Worm (Caenorhabditis elegans): ENCODE data around the gene Y17G7B.8.

DNA sequence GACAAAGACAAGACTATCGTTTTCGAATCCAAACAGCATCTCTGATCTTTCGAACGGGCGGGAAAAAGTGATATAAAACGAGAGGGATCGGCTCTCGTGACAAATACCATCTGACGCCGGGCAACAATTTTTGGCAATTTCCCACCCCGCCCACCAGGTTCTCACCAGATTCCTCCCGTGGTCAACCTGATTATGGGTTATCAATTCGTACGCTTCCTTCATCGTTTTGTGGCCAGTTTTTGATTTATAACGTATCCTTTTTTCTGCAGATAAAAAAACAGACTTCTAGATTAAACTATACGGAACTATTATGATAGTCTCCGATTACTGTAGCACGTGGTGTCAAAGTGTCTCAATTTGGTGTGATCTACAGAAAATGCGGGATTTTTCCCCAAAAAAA, 25.4 kb upstream of the Y17G7B.8 start:
- TF ChIP-seq xbp-1 (tag; optimal IDR thresholded peaks at IDR 0.05) = no peak
- TF ChIP-seq zag-1 (tag; optimal IDR thresholded peaks at IDR 0.05) = no peak
- no peak for TF ChIP-seq ztf-4 (tag; optimal IDR thresholded peaks at IDR 0.05)
- no peak for TF ChIP-seq nhr-11 (tag; optimal IDR thresholded peaks at IDR 0.05)
- no peak for TF ChIP-seq aha-1 (tag; optimal IDR thresholded peaks at IDR 0.05)
- TF ChIP-seq mep-1 (tag; optimal IDR thresholded peaks at IDR 0.05) = no peak
- no peak for TF ChIP-seq ama-1 (optimal IDR thresholded peaks at IDR 0.05)
- TF ChIP-seq nhr-237 (tag; optimal IDR thresholded peaks at IDR 0.05) = no peak
- TF ChIP-seq lsy-2 (tag; optimal IDR thresholded peaks at IDR 0.05) = no peak
- peak; percentile 31 for TF ChIP-seq unc-130 (tag; optimal IDR thresholded peaks at IDR 0.05)

Data from whole organism, L1 larva.